Worm (Caenorhabditis elegans) whole organism, L4 larva: ENCODE results near the gene srv-9.

Experiments used
- F49E8.2 ChIP-seq: sonication (generic microtip); optimal IDR thresholded peaks from 2 replicates; lab custom pipeline; 2016; ENCODE audit warnings: missing compliant biosample characterization, mild to moderate bottlenecking, missing genetic modification characterization, borderline replicate concordance
- T20F7.1 ChIP-seq: fragments of 200-800 bp; sonication (Bioruptor generic); optimal IDR thresholded peaks from 2 replicates; lab custom pipeline; 2018; ENCODE audit warnings: mild to moderate bottlenecking, missing genetic modification characterization, missing compliant biosample characterization
- T26A8.4 ChIP-seq: fragments of 200-800 bp; sonication (Bioruptor generic); IDR thresholded peaks from 2 replicates; pipeline ENCODE4 v1.3.6; 2022; ENCODE audit warnings: missing genetic modification characterization, missing compliant biosample characterization
- Y48G9A.11 ChIP-seq: fragments of 200-800 bp; sonication (Bioruptor generic); IDR thresholded peaks from 2 replicates; pipeline ENCODE4 v1.3.6; 2022; ENCODE audit warnings: missing genetic modification reagents, missing genetic modification characterization, missing compliant biosample characterization
- Y75B8A.6 ChIP-seq: fragments of 200-800 bp; sonication (Bioruptor generic); IDR thresholded peaks from 2 replicates; pipeline ENCODE4 v1.3.6; 2022; ENCODE audit warnings: missing genetic modification reagents, missing genetic modification characterization, missing compliant biosample characterization
- ZK337.2 ChIP-seq: fragments of 200-800 bp; sonication (Bioruptor generic); IDR thresholded peaks from 2 replicates; pipeline ENCODE4 v1.3.6; 2022; ENCODE audit warnings: missing genetic modification reagents, missing genetic modification characterization, missing compliant biosample characterization
- aha-1 ChIP-seq: fragments of 150-350 bp; peaks from one replicate; lab custom pipeline; 2014; ENCODE audit warnings: missing biosample characterization, missing genetic modification characterization
- ama-1 ChIP-seq: fragments of 150-350 bp; optimal IDR thresholded peaks from 2 replicates; lab custom pipeline; 2014; ENCODE audit warnings: inconsistent platforms, mixed read lengths
- ctbp-1 ChIP-seq: fragments of 200-800 bp; sonication (Bioruptor generic); IDR thresholded peaks from 2 replicates; pipeline ENCODE4 v1.3.6; 2022; ENCODE audit warnings: missing genetic modification reagents, missing genetic modification characterization, missing compliant biosample characterization
- daf-12 ChIP-seq: fragments of 150-350 bp; optimal IDR thresholded peaks from 2 replicates; lab custom pipeline; 2014; ENCODE audit warnings: missing biosample characterization, missing genetic modification reagents, missing genetic modification characterization
- daf-16 ChIP-seq, 3 experiments: sonication (generic microtip); optimal IDR thresholded peaks; 2 replicates each; lab custom pipeline; 2016 to 2017; ENCODE audit warnings: missing genetic modification characterization in 3 of 3, missing genetic modification reagents in 3 of 3, mild to moderate bottlenecking in 2 of 3, missing compliant biosample characterization in 2 of 3, missing biosample characterization in 1 of 3, moderate library complexity in 1 of 3
- dpl-1 ChIP-seq: fragments of 150-350 bp; optimal IDR thresholded peaks from 2 replicates; lab custom pipeline; 2014; ENCODE audit warnings: missing biosample characterization, missing genetic modification reagents, missing genetic modification characterization
- egl-43 ChIP-seq: fragments of 200-800 bp; sonication (Bioruptor generic); IDR thresholded peaks from 2 replicates; pipeline ENCODE4 v1.3.6; 2022; ENCODE audit warnings: missing genetic modification reagents, missing genetic modification characterization, missing compliant biosample characterization
- hif-1 ChIP-seq, 2 experiments: sonication (generic microtip); optimal IDR thresholded peaks; 2 replicates each; lab custom pipeline; 2016 to 2017; ENCODE audit warnings: missing compliant biosample characterization in 2 of 2, missing genetic modification characterization in 2 of 2, missing genetic modification reagents in 2 of 2, missing genotype in 2 of 2, mild to moderate bottlenecking in 1 of 2
- hlh-11 ChIP-seq: fragments of 200-800 bp; sonication (Bioruptor generic); optimal IDR thresholded peaks from 2 replicates; lab custom pipeline; 2018; ENCODE audit warnings: mild to moderate bottlenecking, missing genetic modification characterization, missing compliant biosample characterization
- hmg-1.1 ChIP-seq: fragments of 200-800 bp; sonication (Bioruptor generic); IDR thresholded peaks from 2 replicates; pipeline ENCODE4 v1.3.6; 2022; ENCODE audit warnings: missing genetic modification reagents, missing genetic modification characterization, missing compliant biosample characterization
- lin-13 ChIP-seq: fragments of 150-350 bp; optimal IDR thresholded peaks from 2 replicates; lab custom pipeline; 2014; ENCODE audit warnings: missing biosample characterization, missing genetic modification reagents, missing genetic modification characterization
- lin-29 ChIP-seq: fragments of 200-800 bp; sonication (Bioruptor generic); IDR thresholded peaks from 2 replicates; pipeline ENCODE4 v1.3.6; 2022; ENCODE audit warnings: missing genetic modification reagents, missing genetic modification characterization, missing compliant biosample characterization
- lin-38 ChIP-seq: fragments of 200-800 bp; sonication (Bioruptor generic); IDR thresholded peaks from 2 replicates; pipeline ENCODE4 v1.3.6; 2022; ENCODE audit warnings: missing genetic modification reagents, missing genetic modification characterization, missing compliant biosample characterization
- lin-39 ChIP-seq: fragments of 150-350 bp; optimal IDR thresholded peaks from 2 replicates; lab custom pipeline; 2014; ENCODE audit warnings: missing biosample characterization, missing genetic modification reagents, missing genetic modification characterization
- lsy-2 ChIP-seq, 2 experiments: fragments of 150-350 bp in 1 of 2; sonication (generic microtip) in 1 of 2; optimal IDR thresholded peaks; 2 replicates each; lab custom pipeline; 2014 to 2017; ENCODE audit warnings: missing biosample characterization in 2 of 2, missing genetic modification characterization in 2 of 2
- mep-1 ChIP-seq: fragments of 150-350 bp; sonication (generic microtip); optimal IDR thresholded peaks from 3 replicates; lab custom pipeline; 2014; ENCODE audit warnings: missing biosample characterization, missing genetic modification characterization
- mes-2 ChIP-seq: sonication (generic microtip); optimal IDR thresholded peaks from 2 replicates; lab custom pipeline; 2016; ENCODE audit warnings: missing genotype, mild to moderate bottlenecking, missing genetic modification characterization, missing compliant biosample characterization; ENCODE audit not compliant: poor library complexity, severe bottlenecking
- mxl-2 ChIP-seq: fragments of 200-800 bp; sonication (Bioruptor generic); conservative IDR thresholded peaks from 2 replicates; pipeline ENCODE4 v1.3.6; 2022; ENCODE audit warnings: missing genetic modification reagents, missing genetic modification characterization, missing compliant biosample characterization
- mxl-3 ChIP-seq: fragments of 200-800 bp; sonication (Bioruptor generic); optimal IDR thresholded peaks from 2 replicates; lab custom pipeline; 2018; ENCODE audit warnings: mild to moderate bottlenecking, missing genetic modification characterization, missing compliant biosample characterization
- nhr-28 ChIP-seq: fragments of 150-350 bp; optimal IDR thresholded peaks from 2 replicates; lab custom pipeline; 2014; ENCODE audit warnings: missing biosample characterization, missing genetic modification characterization
- nhr-42 ChIP-seq: fragments of 200-800 bp; sonication (Bioruptor generic); IDR thresholded peaks from 2 replicates; pipeline ENCODE4 v1.3.6; 2022; ENCODE audit warnings: missing genetic modification characterization, missing compliant biosample characterization
- nhr-48 ChIP-seq: sonication (generic microtip); optimal IDR thresholded peaks from 2 replicates; lab custom pipeline; 2016; ENCODE audit warnings: mild to moderate bottlenecking, missing genetic modification characterization, missing compliant biosample characterization
- nhr-6 ChIP-seq: fragments of 150-350 bp; optimal IDR thresholded peaks from 2 replicates; lab custom pipeline; 2014; ENCODE audit warnings: missing biosample characterization, missing genetic modification characterization
- php-3 ChIP-seq: fragments of 200-800 bp; sonication (Bioruptor generic); IDR thresholded peaks from 2 replicates; pipeline ENCODE4 v1.3.6; 2022; ENCODE audit warnings: missing genetic modification reagents, missing genetic modification characterization, missing compliant biosample characterization
- saeg-2 ChIP-seq: fragments of 200-800 bp; sonication (Bioruptor generic); IDR thresholded peaks from 2 replicates; pipeline ENCODE4 v1.3.6; 2022; ENCODE audit warnings: missing genetic modification reagents, missing genetic modification characterization, missing compliant biosample characterization
- sdz-12 ChIP-seq: fragments of 200-800 bp; sonication (Bioruptor generic); optimal IDR thresholded peaks from 2 replicates; lab custom pipeline; 2018; ENCODE audit warnings: mild to moderate bottlenecking, missing genetic modification characterization, missing compliant biosample characterization
- set-16 ChIP-seq: fragments of 200-800 bp; sonication (Bioruptor generic); IDR thresholded peaks from 2 replicates; pipeline ENCODE4 v1.3.6; 2022; ENCODE audit warnings: missing genetic modification reagents, missing genetic modification characterization, missing compliant biosample characterization
- snpc-1.2 ChIP-seq: fragments of 200-800 bp; sonication (Bioruptor generic); IDR thresholded peaks from 2 replicates; pipeline ENCODE4 v1.3.6; 2022; ENCODE audit warnings: missing genetic modification reagents, missing genetic modification characterization, missing compliant biosample characterization
- spr-1 ChIP-seq: sonication (generic microtip); optimal IDR thresholded peaks from 2 replicates; lab custom pipeline; 2016; ENCODE audit warnings: mild to moderate bottlenecking, missing genetic modification characterization, missing compliant biosample characterization
- tag-97 ChIP-seq: fragments of 200-800 bp; sonication (Bioruptor generic); IDR thresholded peaks from 2 replicates; pipeline ENCODE4 v1.3.6; 2022; ENCODE audit warnings: missing genetic modification characterization, missing compliant biosample characterization
- unc-130 ChIP-seq: sonication (generic microtip); optimal IDR thresholded peaks from 2 replicates; lab custom pipeline; 2016; ENCODE audit warnings: missing genetic modification reagents, missing genetic modification characterization, missing compliant biosample characterization
- unc-62 ChIP-seq, 3 experiments: fragments of 150-350 bp in 1 of 3; sonication (generic microtip); optimal IDR thresholded peaks in 2 of 3; peaks in 1 of 3; 1 replicate in 1 of 3; 2 replicates in 2 of 3; lab custom pipeline; 2014 to 2017; ENCODE audit warnings: missing biosample characterization in 3 of 3, missing genetic modification characterization in 3 of 3, missing genetic modification reagents in 3 of 3, missing genotype in 1 of 3

Gene srv-9

DNA sequence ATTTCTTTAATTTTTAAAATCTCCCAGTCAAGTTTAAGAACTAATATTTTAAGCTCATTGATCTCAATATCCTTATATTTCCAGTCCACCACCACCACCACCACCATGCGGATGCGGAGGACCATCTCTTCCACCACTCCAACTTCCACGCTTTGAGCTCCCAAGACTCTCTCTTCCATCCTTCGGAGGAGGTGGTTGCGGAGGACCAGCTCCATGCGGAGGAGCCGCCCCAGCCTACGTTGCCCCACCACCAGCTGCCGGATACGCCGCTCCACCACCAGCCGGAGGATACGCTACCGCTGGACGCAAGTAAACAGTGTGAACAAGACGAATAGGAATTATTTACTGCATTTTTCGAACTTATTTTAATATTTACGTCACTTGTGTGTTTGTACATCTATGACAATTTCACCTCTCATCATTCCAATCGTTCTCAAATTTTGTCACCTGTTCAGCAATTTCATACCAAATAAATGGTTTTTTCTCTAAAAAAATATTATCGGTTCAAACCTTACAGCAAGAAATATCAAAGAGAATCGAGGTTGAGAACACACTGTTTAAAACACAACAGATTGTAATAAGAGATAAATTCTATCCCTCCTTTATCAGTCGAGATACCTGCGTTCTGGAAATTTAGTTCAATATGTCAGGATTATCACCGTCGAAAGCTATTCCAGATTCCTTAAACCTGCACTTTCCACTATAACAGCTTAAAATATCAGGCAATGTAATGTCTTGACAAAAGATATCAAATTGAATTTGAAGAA, 11.5 kb downstream of the srv-9 start:
- TF ChIP-seq unc-62 (GFP tag; optimal IDR thresholded peaks at IDR 0.05 in 1 of 2; lab: Kevin White, UChicago), result peak in 1 of 2 experiments; percentile 76
- TF ChIP-seq unc-62 (tag; optimal IDR thresholded peaks at IDR 0.05; lab: Kevin White, UChicago), result no peak
- peak; percentile 75; the same call in 1 of the 2 replicates for TF ChIP-seq egl-43 (GFP tag; lab: Robert Waterston, UW)
- TF ChIP-seq nhr-42, result no peak
- TF ChIP-seq mxl-3 (GFP tag; lab: Kevin White, UChicago), result peak; percentile 2
- no peak for TF ChIP-seq Y75B8A.6
- peak; percentile 17 for TF ChIP-seq mep-1 (tag; lab: Kevin White, UChicago)
- TF ChIP-seq T26A8.4, result peak; percentile 47; the same call in 1 of the 2 replicates
- TF ChIP-seq daf-16 (GFP tag; optimal IDR thresholded peaks at IDR 0.05; lab: Kevin White, UChicago), result no peak
- no peak for TF ChIP-seq daf-16 (tag; optimal IDR thresholded peaks at IDR 0.05; lab: Kevin White, UChicago)
- TF ChIP-seq hmg-1.1 (GFP tag; lab: Robert Waterston, UW), result no peak
- TF ChIP-seq mes-2 (tag; lab: Kevin White, UChicago), result no peak
- TF ChIP-seq tag-97 (GFP tag; lab: Robert Waterston, UW), result no peak
- no peak for TF ChIP-seq lsy-2 (tag; optimal IDR thresholded peaks at IDR 0.05; lab: Kevin White, UChicago)
- TF ChIP-seq sdz-12 (GFP tag; lab: Kevin White, UChicago), result no peak
- no peak for TF ChIP-seq nhr-28 (tag; lab: Kevin White, UChicago)
- peak; percentile 97 for TF ChIP-seq set-16
- TF ChIP-seq lin-38 (GFP tag; lab: Robert Waterston, UW), result peak; percentile 12; the same call in 1 of the 2 replicates
- peak; percentile 9 for TF ChIP-seq nhr-6
- peak; percentile 38 for TF ChIP-seq lin-13 (GFP tag; lab: Kevin White, UChicago)
- TF ChIP-seq ama-1 (lab: Kevin White, UChicago), result peak; percentile 35
- TF ChIP-seq lin-39 (tag; lab: Kevin White, UChicago), result no peak
- TF ChIP-seq snpc-1.2 (GFP tag; lab: Robert Waterston, UW), result 0 out of 2 replicates have a peak, but pooled peaks have one; percentile 13
- 0 out of 2 replicates have a peak, but pooled peaks have one; percentile 40 for TF ChIP-seq ctbp-1 (GFP tag; lab: Robert Waterston, UW)
- peak; percentile 36 for TF ChIP-seq spr-1 (tag; lab: Kevin White, UChicago)

DNA sequence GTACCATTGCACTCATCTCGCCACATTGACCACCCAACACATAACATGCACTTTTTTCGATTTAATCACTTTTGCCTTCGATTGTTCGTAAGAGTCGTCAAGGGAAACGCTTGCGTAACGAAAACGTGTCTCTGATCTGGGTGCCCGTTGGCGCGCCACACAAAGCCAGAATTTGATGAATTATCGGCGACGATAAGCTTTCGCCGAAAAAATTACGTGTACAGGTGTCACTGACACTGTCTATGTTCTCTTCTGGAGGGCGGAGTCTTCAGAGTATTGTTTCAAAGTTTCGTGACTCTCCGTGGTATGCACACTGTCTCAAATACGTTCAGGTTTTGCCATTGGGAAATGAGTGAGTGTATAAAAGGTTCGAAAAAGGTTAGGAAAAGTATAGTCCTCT, 12.3 kb downstream of the srv-9 start, which contains the start of gene F53F1.4:
Gene F53F1.4, plus strand, starts transcription at position 390 of the 400 bp plus-strand sequence.
- TF ChIP-seq hlh-11 (tag; lab: Kevin White, UChicago) (peak; percentile 19), nhr-48 (tag; lab: Kevin White, UChicago) (peak; percentile 40), daf-12 (tag; lab: Kevin White, UChicago) (no peak), mxl-3 (GFP tag; lab: Kevin White, UChicago) (peak; percentile 74)

DNA sequence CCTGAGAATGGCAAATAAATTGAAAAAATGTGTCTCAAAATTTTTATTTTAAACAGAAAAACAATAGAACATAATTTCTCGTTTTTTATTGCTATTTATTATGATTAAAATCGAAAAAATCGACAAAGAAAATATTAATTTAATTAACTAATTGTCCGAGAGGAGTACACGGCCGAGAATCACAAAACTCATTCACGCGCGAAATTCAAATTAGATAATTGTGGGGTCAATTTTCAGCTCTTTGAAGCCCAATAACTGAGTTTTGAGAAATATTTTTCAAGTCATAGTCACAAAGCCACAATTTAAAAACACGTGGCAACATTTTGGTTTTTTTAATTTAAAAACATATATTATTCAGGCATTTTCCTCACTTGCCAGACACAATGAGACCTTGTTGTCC, 13.9 kb downstream of the srv-9 start:
- peak; percentile 2 for TF ChIP-seq T20F7.1
- peak; percentile 51 for TF ChIP-seq lin-38 (GFP tag; lab: Robert Waterston, UW)
- peak; percentile 18 for TF ChIP-seq F49E8.2
- peak; percentile 65; the same call in 1 of the 2 replicates for TF ChIP-seq Y48G9A.11 (GFP tag; lab: Robert Waterston, UW)
- 0 out of 2 replicates have a peak, but pooled peaks have one; percentile 23 for TF ChIP-seq ZK337.2 (GFP tag; lab: Robert Waterston, UW)
- no peak for TF ChIP-seq php-3 (GFP tag; lab: Robert Waterston, UW)
- TF ChIP-seq mes-2 (tag; lab: Kevin White, UChicago), result peak; percentile 90
- peak in 1 of 2 experiments; percentile 31 for TF ChIP-seq lsy-2 (tag; optimal IDR thresholded peaks at IDR 0.05; lab: Kevin White, UChicago)
- TF ChIP-seq unc-130 (GFP tag; lab: Kevin White, UChicago), result peak; percentile 22
- no peak for TF ChIP-seq saeg-2 (GFP tag; lab: Robert Waterston, UW)
- no peak for TF ChIP-seq lin-29 (GFP tag; lab: Robert Waterston, UW)
- peak; percentile 87 for TF ChIP-seq dpl-1 (GFP tag; lab: Kevin White, UChicago)
- TF ChIP-seq hif-1 (tag; optimal IDR thresholded peaks at IDR 0.05; lab: Kevin White, UChicago), result peak in 1 of 2 experiments; percentile 1
- TF ChIP-seq aha-1 (tag; lab: Kevin White, UChicago), result peak; percentile 70
- no peak for TF ChIP-seq mxl-2
